Worm (Caenorhabditis elegans): ENCODE results near the gene moa-2.

The moa-2 gene

ce11 chrII:7716112-7716511, 17.3 kb upstream of the moa-2 start:
- no peak for TF ChIP-seq tbx-11 (GFP tag; IDR thresholded peaks at IDR 0.05)
- TF ChIP-seq ceh-13 (GFP tag; optimal IDR thresholded peaks at IDR 0.05): no peak
- TF ChIP-seq hmg-4 (GFP tag; optimal IDR thresholded peaks at IDR 0.05): no peak
- no peak for TF ChIP-seq hnd-1 (tag; optimal IDR thresholded peaks at IDR 0.05)
- TF ChIP-seq hmbx-1 (tag; optimal IDR thresholded peaks at IDR 0.05): no peak
- TF ChIP-seq pes-1 (GFP tag; IDR thresholded peaks at IDR 0.05): no peak
- no peak for TF ChIP-seq F13C5.2 (tag; optimal IDR thresholded peaks at IDR 0.05)

DNA sequence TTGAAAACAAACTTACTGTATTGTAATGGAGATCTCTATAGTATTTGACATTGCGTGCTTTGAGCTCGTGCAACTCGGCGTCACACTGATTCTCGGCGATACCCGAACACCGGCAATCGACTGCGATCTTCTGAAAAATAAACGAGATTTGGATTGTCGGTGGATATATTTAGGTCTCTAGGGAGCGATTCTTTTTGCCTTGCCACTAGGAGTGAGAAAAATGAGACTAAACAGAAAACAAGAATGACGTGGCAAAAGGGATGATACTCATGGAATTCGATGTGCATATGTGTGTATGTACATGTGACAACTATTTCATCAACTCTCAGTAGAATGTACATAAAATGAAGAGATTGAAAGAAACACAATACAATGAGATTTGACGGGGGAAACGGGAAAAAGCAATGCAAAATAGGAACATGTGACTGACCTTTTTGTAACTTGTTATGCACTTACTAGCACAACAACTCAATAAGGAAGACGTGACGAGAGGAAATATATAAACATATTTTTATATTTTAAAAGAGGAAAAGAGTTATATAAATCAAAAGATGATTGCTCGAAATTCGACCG, 15.9 kb upstream of the moa-2 start:
- no peak for TF ChIP-seq tbx-37 (GFP tag; conservative IDR thresholded peaks at IDR 0.05)
- no peak for TF ChIP-seq B0310.2 (tag; optimal IDR thresholded peaks at IDR 0.05)
- TF ChIP-seq ama-1 (optimal IDR thresholded peaks at IDR 0.05): no peak
- TF ChIP-seq pes-1 (GFP tag; IDR thresholded peaks at IDR 0.05): no peak
- TF ChIP-seq hmg-4 (GFP tag; optimal IDR thresholded peaks at IDR 0.05): no peak
- TF ChIP-seq ets-7 (tag; optimal IDR thresholded peaks at IDR 0.05): no peak
- no peak for TF ChIP-seq tbx-11 (GFP tag; IDR thresholded peaks at IDR 0.05)
- TF ChIP-seq sea-1 (GFP tag; conservative IDR thresholded peaks at IDR 0.05): no peak

ce11 chrII:7709301-7709754, 10.5 kb upstream of the moa-2 start, which contains the start of gene sre-1:
TSS of gene sre-1 (plus strand) at chrII:7709704.
- TF ChIP-seq tbx-11 (GFP tag; IDR thresholded peaks at IDR 0.05) (no peak), aly-1 (tag; optimal IDR thresholded peaks at IDR 0.05) (no peak), ceh-36 (tag; optimal IDR thresholded peaks at IDR 0.05) (no peak), scrt-1 (GFP tag; IDR thresholded peaks at IDR 0.05) (no peak), F13C5.2 (tag; optimal IDR thresholded peaks at IDR 0.05) (no peak), ets-7 (tag; optimal IDR thresholded peaks at IDR 0.05) (no peak), B0310.2 (tag; optimal IDR thresholded peaks at IDR 0.05) (no peak)

- peak; percentile 85 for TF ChIP-seq flt-1 (GFP tag; IDR thresholded peaks at IDR 0.05)
- TF ChIP-seq tbx-11 (GFP tag; IDR thresholded peaks at IDR 0.05): peak; percentile 84
- peak; percentile 91 for TF ChIP-seq ets-7 (tag; optimal IDR thresholded peaks at IDR 0.05)
- no peak for TF ChIP-seq ama-1 (optimal IDR thresholded peaks at IDR 0.05)
- TF ChIP-seq ceh-13 (GFP tag; optimal IDR thresholded peaks at IDR 0.05): peak; percentile 80
- TF ChIP-seq tbx-37 (GFP tag; conservative IDR thresholded peaks at IDR 0.05): peak; percentile 81
- peak; percentile 95 for TF ChIP-seq F13C5.2 (tag; optimal IDR thresholded peaks at IDR 0.05)
- TF ChIP-seq hmg-4 (GFP tag; optimal IDR thresholded peaks at IDR 0.05): peak; percentile 91
- TF ChIP-seq pes-1 (GFP tag; IDR thresholded peaks at IDR 0.05): peak; percentile 91
- peak; percentile 76 for TF ChIP-seq B0310.2 (tag; optimal IDR thresholded peaks at IDR 0.05)
- peak; percentile 83 for TF ChIP-seq aly-1 (tag; optimal IDR thresholded peaks at IDR 0.05)
- TF ChIP-seq hnd-1 (tag; optimal IDR thresholded peaks at IDR 0.05): peak; percentile 77
- TF ChIP-seq sea-1 (GFP tag; conservative IDR thresholded peaks at IDR 0.05): peak; percentile 91
- peak; percentile 49 for TF ChIP-seq hmbx-1 (tag; optimal IDR thresholded peaks at IDR 0.05)
- TF ChIP-seq ceh-36 (tag; optimal IDR thresholded peaks at IDR 0.05): peak; percentile 77
- peak; percentile 66 for TF ChIP-seq tra-4 (tag; optimal IDR thresholded peaks at IDR 0.05)
- TF ChIP-seq scrt-1 (GFP tag; IDR thresholded peaks at IDR 0.05): peak; percentile 90
Measured at ce11 chrII:7708540-7708939, 9.7 kb upstream of the moa-2 start, which contains the start of gene B0495.9. TSS of gene B0495.9 (minus strand) at chrII:7708710.

ce11 chrII:7707383-7707782, 8.6 kb upstream of the moa-2 start, which contains the start of gene luc-7L:
TSS of gene luc-7L (minus strand) at chrII:7707483.
- TF ChIP-seq flt-1 (GFP tag; IDR thresholded peaks at IDR 0.05) (no peak), sea-1 (GFP tag; conservative IDR thresholded peaks at IDR 0.05) (no peak), tbx-37 (GFP tag; conservative IDR thresholded peaks at IDR 0.05) (no peak), pes-1 (GFP tag; IDR thresholded peaks at IDR 0.05) (no peak), ceh-13 (GFP tag; optimal IDR thresholded peaks at IDR 0.05) (no peak), tra-4 (tag; optimal IDR thresholded peaks at IDR 0.05) (no peak), tbx-11 (GFP tag; IDR thresholded peaks at IDR 0.05) (no peak), ceh-36 (tag; optimal IDR thresholded peaks at IDR 0.05) (no peak), hnd-1 (tag; optimal IDR thresholded peaks at IDR 0.05) (no peak)

ce11 chrII:7705152-7705551, 6.3 kb upstream of the moa-2 start, which contains the start of gene B0495.7:
TSS of gene B0495.7 (minus strand) at chrII:7705233.
- TF ChIP-seq tbx-37 (GFP tag; conservative IDR thresholded peaks at IDR 0.05) (no peak), ama-1 (optimal IDR thresholded peaks at IDR 0.05) (no peak), ceh-36 (tag; optimal IDR thresholded peaks at IDR 0.05) (no peak), ets-7 (tag; optimal IDR thresholded peaks at IDR 0.05) (no peak), hnd-1 (tag; optimal IDR thresholded peaks at IDR 0.05) (no peak), hmg-4 (GFP tag; optimal IDR thresholded peaks at IDR 0.05) (no peak), tbx-11 (GFP tag; IDR thresholded peaks at IDR 0.05) (no peak), hmbx-1 (tag; optimal IDR thresholded peaks at IDR 0.05) (no peak), F13C5.2 (tag; optimal IDR thresholded peaks at IDR 0.05) (no peak), flt-1 (GFP tag; IDR thresholded peaks at IDR 0.05) (no peak), ceh-13 (GFP tag; optimal IDR thresholded peaks at IDR 0.05) (no peak)

- TF ChIP-seq ets-7 (tag; optimal IDR thresholded peaks at IDR 0.05) (no peak), B0310.2 (tag; optimal IDR thresholded peaks at IDR 0.05) (no peak), flt-1 (GFP tag; IDR thresholded peaks at IDR 0.05) (no peak), sea-1 (GFP tag; conservative IDR thresholded peaks at IDR 0.05) (no peak), ceh-13 (GFP tag; optimal IDR thresholded peaks at IDR 0.05) (no peak), scrt-1 (GFP tag; IDR thresholded peaks at IDR 0.05) (no peak), F13C5.2 (tag; optimal IDR thresholded peaks at IDR 0.05) (no peak), tra-4 (tag; optimal IDR thresholded peaks at IDR 0.05) (no peak), hnd-1 (tag; optimal IDR thresholded peaks at IDR 0.05) (no peak), hmbx-1 (tag; optimal IDR thresholded peaks at IDR 0.05) (no peak), tbx-37 (GFP tag; conservative IDR thresholded peaks at IDR 0.05) (no peak), ama-1 (optimal IDR thresholded peaks at IDR 0.05) (no peak), hmg-4 (GFP tag; optimal IDR thresholded peaks at IDR 0.05) (no peak), tbx-11 (GFP tag; IDR thresholded peaks at IDR 0.05) (no peak), aly-1 (tag; optimal IDR thresholded peaks at IDR 0.05) (no peak)
Measured at ce11 chrII:7704387-7704786, 5.6 kb upstream of the moa-2 start.

Data from whole organism, early embryonic.